Worm (Caenorhabditis elegans): ENCODE data around the gene K11D12.8.

Gene K11D12.8

DNA sequence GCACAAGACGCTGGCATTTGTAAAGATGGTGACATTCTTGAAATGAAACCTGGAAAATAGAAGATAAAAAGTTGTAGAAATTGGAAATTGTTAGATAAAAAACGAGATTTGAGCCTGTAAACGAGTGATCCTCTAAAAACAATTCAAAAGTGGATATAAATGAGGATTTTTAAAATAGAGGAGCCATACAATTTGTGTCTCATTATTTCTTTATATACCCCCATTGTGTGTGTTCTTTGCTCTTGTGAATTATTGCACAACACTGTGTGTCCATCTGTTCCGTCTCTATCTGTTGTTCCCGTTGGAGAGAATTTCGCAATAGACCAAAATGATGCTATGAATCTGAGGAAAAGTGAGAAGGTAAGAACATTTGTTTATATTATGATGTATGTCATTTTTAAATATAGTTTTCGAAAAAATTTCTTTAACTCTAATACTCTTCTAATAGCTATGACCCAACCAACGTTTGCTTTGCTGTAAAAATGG lies 46.2 kb upstream of the K11D12.8 start, which contains the start of gene Y58A7A.5:
Gene Y58A7A.5 (minus strand): TSS at position 51 of the 486 bp plus-strand sequence.
- TF ChIP-seq nfya-1 (tag; optimal IDR thresholded peaks at IDR 0.05; ENCODE audit: insufficient read depth) (peak; percentile 22), lin-39 (tag; optimal IDR thresholded peaks at IDR 0.05) (peak; percentile 26), aly-2 (tag; optimal IDR thresholded peaks at IDR 0.05) (no peak), elt-2 (tag; optimal IDR thresholded peaks at IDR 0.05) (no peak), ceh-28 (tag; optimal IDR thresholded peaks at IDR 0.05) (peak; percentile 3), pha-4 (tag; optimal IDR thresholded peaks at IDR 0.05) (peak; percentile 28)

DNA sequence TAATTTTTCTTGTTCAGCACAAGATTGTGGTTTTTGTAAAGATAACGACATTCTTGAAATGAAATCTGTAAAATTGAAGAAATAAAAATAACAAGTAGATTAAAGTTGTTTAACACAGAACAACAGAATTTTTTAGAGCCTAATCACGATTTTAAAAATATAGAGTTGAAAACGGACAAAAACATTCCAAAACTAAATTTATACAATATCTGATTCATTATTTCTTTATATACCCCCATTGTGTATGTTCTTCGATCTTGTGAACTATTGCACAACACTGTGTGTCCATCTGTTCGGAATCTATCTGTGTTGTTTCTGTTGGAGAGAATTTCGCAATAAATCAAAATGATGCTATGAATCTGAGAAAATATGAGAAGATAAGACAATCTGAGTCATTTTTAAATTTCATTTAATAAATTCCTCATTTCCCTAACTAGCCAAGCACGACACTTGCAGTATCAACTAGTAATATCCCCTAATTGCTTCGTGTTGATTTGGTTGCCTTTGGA lies 44.2 kb upstream of the K11D12.8 start, which contains the start of gene Y58A7A.4:
Gene Y58A7A.4 (minus strand): TSS at position 51 of the 509 bp plus-strand sequence.
- no peak for TF ChIP-seq fkh-10 (GFP tag; optimal IDR thresholded peaks at IDR 0.05)
- TF ChIP-seq nhr-76 (tag; optimal IDR thresholded peaks at IDR 0.05) = no peak
- TF ChIP-seq nhr-23 (tag; optimal IDR thresholded peaks at IDR 0.05) = no peak
- no peak for TF ChIP-seq zag-1 (tag; optimal IDR thresholded peaks at IDR 0.05)
- TF ChIP-seq elt-1 (tag; optimal IDR thresholded peaks at IDR 0.05) = no peak
- no peak for TF ChIP-seq ceh-9 (tag; optimal IDR thresholded peaks at IDR 0.05)
- TF ChIP-seq aly-2 (tag; optimal IDR thresholded peaks at IDR 0.05) = no peak
- no peak for TF ChIP-seq nhr-77 (tag; optimal IDR thresholded peaks at IDR 0.05)
- TF ChIP-seq daf-12 (tag; optimal IDR thresholded peaks at IDR 0.05) = no peak
- no peak for TF ChIP-seq nhr-67 (tag; optimal IDR thresholded peaks at IDR 0.05)
- TF ChIP-seq nhr-12 (tag; optimal IDR thresholded peaks at IDR 0.05) = no peak
- TF ChIP-seq unc-62 (GFP tag; optimal IDR thresholded peaks at IDR 0.05) = no peak
- TF ChIP-seq nhr-237 (tag; optimal IDR thresholded peaks at IDR 0.05) = no peak

- TF ChIP-seq jun-1 (tag; optimal IDR thresholded peaks at IDR 0.05) (peak; percentile 11), skn-1 (tag; optimal IDR thresholded peaks at IDR 0.05) (peak; percentile 28), elt-2 (tag; optimal IDR thresholded peaks at IDR 0.05) (peak; percentile 36), hmg-11 (tag; optimal IDR thresholded peaks at IDR 0.05) (no peak), pqm-1 (tag; optimal IDR thresholded peaks at IDR 0.05) (peak; percentile 28), ZK546.5 (tag; optimal IDR thresholded peaks at IDR 0.05) (no peak), mdl-1 (tag; optimal IDR thresholded peaks at IDR 0.05) (no peak), lsy-12 (tag; optimal IDR thresholded peaks at IDR 0.05) (no peak), ceh-9 (tag; optimal IDR thresholded peaks at IDR 0.05) (no peak), unc-39 (tag; optimal IDR thresholded peaks at IDR 0.05) (no peak), sea-2 (GFP tag; optimal IDR thresholded peaks at IDR 0.05) (no peak), ceh-82 (tag; optimal IDR thresholded peaks at IDR 0.05) (no peak), tbx-2 (tag; optimal IDR thresholded peaks at IDR 0.05) (no peak), ama-1 (optimal IDR thresholded peaks at IDR 0.05) (no peak), nhr-23 (tag; optimal IDR thresholded peaks at IDR 0.05) (peak; percentile 72), fkh-2 (tag; optimal IDR thresholded peaks at IDR 0.05) (no peak), lin-15B (tag; optimal IDR thresholded peaks at IDR 0.05) (peak; percentile 2), lin-39 (tag; optimal IDR thresholded peaks at IDR 0.05) (no peak), ceh-28 (tag; optimal IDR thresholded peaks at IDR 0.05) (peak; percentile 43), ztf-4 (tag; optimal IDR thresholded peaks at IDR 0.05) (no peak), nhr-43 (tag; optimal IDR thresholded peaks at IDR 0.05; ENCODE audit: poor library complexity, severe bottlenecking) (no peak), snpc-4 (tag; optimal IDR thresholded peaks at IDR 0.05) (no peak), zag-1 (tag; optimal IDR thresholded peaks at IDR 0.05) (no peak), nhr-25 (tag; optimal IDR thresholded peaks at IDR 0.05) (peak; percentile 5), pha-4 (tag; optimal IDR thresholded peaks at IDR 0.05) (peak; percentile 75), fkh-10 (GFP tag; optimal IDR thresholded peaks at IDR 0.05) (no peak), nhr-12 (tag; optimal IDR thresholded peaks at IDR 0.05) (no peak), elt-3 (tag; optimal IDR thresholded peaks at IDR 0.05) (no peak), nfya-1 (tag; optimal IDR thresholded peaks at IDR 0.05; ENCODE audit: insufficient read depth) (peak; percentile 46), nhr-28 (tag; optimal IDR thresholded peaks at IDR 0.05) (no peak), egl-5 (tag; optimal IDR thresholded peaks at IDR 0.05) (no peak), nhr-11 (tag; optimal IDR thresholded peaks at IDR 0.05) (no peak), ztf-11 (tag; optimal IDR thresholded peaks at IDR 0.05) (no peak)
Measured at ce11 chrV:5080853-5081338, 40.1 kb upstream of the K11D12.8 start, which contains the start of gene Y58A7A.3. Y58A7A.3 (minus strand) TSS chrV:5080903.
